Worm (Caenorhabditis elegans) whole organism, L2 larva: ENCODE measurements around the gene B0348.1.
A peak's percentile ranks its signal among the peaks of the same experiment; 100 is the strongest.

Experiments
- C34F6.9 ChIP-seq: fragments of 150-350 bp; optimal IDR thresholded peaks from 2 replicates; lab custom pipeline; 2014; ENCODE audit warnings: missing biosample characterization, missing genetic modification characterization
- F13H6.1 ChIP-seq: sonication (generic microtip); optimal IDR thresholded peaks from 2 replicates; lab custom pipeline; 2016; ENCODE audit warnings: missing genetic modification characterization, missing compliant biosample characterization
- R02D3.7 ChIP-seq: fragments of 150-350 bp; optimal IDR thresholded peaks from 2 replicates; lab custom pipeline; 2014; ENCODE audit warnings: missing biosample characterization, missing genetic modification characterization
- Y55F3AM.14 ChIP-seq: fragments of 200-800 bp; sonication (Bioruptor generic); optimal IDR thresholded peaks from 2 replicates; lab custom pipeline; 2018; ENCODE audit warnings: mild to moderate bottlenecking, missing genetic modification characterization, missing compliant biosample characterization
- ZK546.5 ChIP-seq: sonication (generic microtip); optimal IDR thresholded peaks from 2 replicates; lab custom pipeline; 2017; ENCODE audit warnings: missing biosample characterization, missing genetic modification characterization
- alr-1 ChIP-seq: fragments of 150-350 bp; optimal IDR thresholded peaks from 2 replicates; lab custom pipeline; 2014; ENCODE audit warnings: missing biosample characterization, missing genetic modification characterization
- aly-2 ChIP-seq: fragments of 150-350 bp; optimal IDR thresholded peaks from 2 replicates; lab custom pipeline; 2014; ENCODE audit warnings: missing biosample characterization, missing genetic modification characterization
- ama-1 ChIP-seq: fragments of 150-350 bp; optimal IDR thresholded peaks from 2 replicates; lab custom pipeline; 2018; ENCODE audit warnings: inconsistent platforms
- blmp-1 ChIP-seq: sonication (generic microtip); optimal IDR thresholded peaks from 2 replicates; lab custom pipeline; 2017; ENCODE audit warnings: missing genetic modification characterization, mild to moderate bottlenecking, missing compliant biosample characterization, antibody characterized with exemption, moderate library complexity; ENCODE audit not compliant: insufficient read depth
- ceh-16 ChIP-seq: fragments of 150-350 bp; optimal IDR thresholded peaks from 2 replicates; lab custom pipeline; 2014; ENCODE audit warnings: missing biosample characterization, missing genetic modification characterization
- ceh-82 ChIP-seq: fragments of 150-350 bp; optimal IDR thresholded peaks from 2 replicates; lab custom pipeline; 2014; ENCODE audit warnings: missing biosample characterization, missing genetic modification characterization
- crh-2 ChIP-seq: sonication (generic microtip); optimal IDR thresholded peaks from 2 replicates; lab custom pipeline; 2017; ENCODE audit warnings: missing biosample characterization, missing genetic modification characterization
- dmd-4 ChIP-seq: sonication (generic microtip); optimal IDR thresholded peaks from 2 replicates; lab custom pipeline; 2017; ENCODE audit warnings: missing biosample characterization, missing genetic modification characterization
- elt-1 ChIP-seq: fragments of 150-350 bp; optimal IDR thresholded peaks from 2 replicates; lab custom pipeline; 2014; ENCODE audit warnings: missing biosample characterization, missing genetic modification characterization
- elt-3 ChIP-seq: sonication (generic microtip); optimal IDR thresholded peaks from 2 replicates; lab custom pipeline; 2017; ENCODE audit warnings: missing biosample characterization, missing genetic modification characterization
- fos-1 ChIP-seq: fragments of 150-350 bp; optimal IDR thresholded peaks from 2 replicates; lab custom pipeline; 2014; ENCODE audit warnings: missing biosample characterization, missing genetic modification characterization
- gmeb-1 ChIP-seq: fragments of 150-350 bp; optimal IDR thresholded peaks from 2 replicates; lab custom pipeline; 2014; ENCODE audit warnings: missing biosample characterization, missing genetic modification characterization
- lin-13 ChIP-seq: fragments of 150-350 bp; optimal IDR thresholded peaks from 2 replicates; lab custom pipeline; 2014; ENCODE audit warnings: missing biosample characterization, missing genetic modification reagents, missing genetic modification characterization
- lin-39 ChIP-seq: fragments of 150-350 bp; optimal IDR thresholded peaks from 2 replicates; lab custom pipeline; 2014; ENCODE audit warnings: missing biosample characterization, missing genetic modification reagents, missing genetic modification characterization
- mab-5 ChIP-seq: fragments of 150-350 bp; optimal IDR thresholded peaks from 2 replicates; lab custom pipeline; 2014; ENCODE audit warnings: missing biosample characterization, missing genetic modification characterization
- mbf-1 ChIP-seq: sonication (generic microtip); optimal IDR thresholded peaks from 2 replicates; lab custom pipeline; 2017; ENCODE audit warnings: missing biosample characterization, missing genetic modification characterization
- mdl-1 ChIP-seq, 2 experiments: fragments of 150-350 bp in 1 of 2; sonication (generic microtip) in 1 of 2; optimal IDR thresholded peaks; 2 replicates each; lab custom pipeline; 2017; ENCODE audit warnings: missing biosample characterization in 2 of 2, missing genetic modification characterization in 2 of 2
- nhr-10 ChIP-seq: sonication (generic microtip); optimal IDR thresholded peaks from 2 replicates; lab custom pipeline; 2017; ENCODE audit warnings: missing biosample characterization, missing genetic modification characterization
- nhr-11 ChIP-seq: fragments of 150-350 bp; optimal IDR thresholded peaks from 2 replicates; lab custom pipeline; 2014; ENCODE audit warnings: missing biosample characterization, missing genetic modification characterization
- nhr-12 ChIP-seq: fragments of 150-350 bp; optimal IDR thresholded peaks from 2 replicates; lab custom pipeline; 2014; ENCODE audit warnings: missing biosample characterization, missing genetic modification characterization
- nhr-129 ChIP-seq: fragments of 150-350 bp; optimal IDR thresholded peaks from 2 replicates; lab custom pipeline; 2014; ENCODE audit warnings: missing biosample characterization, missing genetic modification characterization
- nhr-21 ChIP-seq: fragments of 150-350 bp; optimal IDR thresholded peaks from 2 replicates; lab custom pipeline; 2014; ENCODE audit warnings: missing biosample characterization, missing genetic modification characterization
- nhr-23 ChIP-seq: fragments of 150-350 bp; optimal IDR thresholded peaks from 2 replicates; lab custom pipeline; 2014; ENCODE audit warnings: missing biosample characterization, missing genetic modification reagents, missing genetic modification characterization
- nhr-237 ChIP-seq: fragments of 150-350 bp; optimal IDR thresholded peaks from 2 replicates; lab custom pipeline; 2014; ENCODE audit warnings: missing biosample characterization, missing genetic modification characterization
- nhr-25 ChIP-seq: fragments of 150-350 bp; sonication (generic microtip); optimal IDR thresholded peaks from 3 replicates; lab custom pipeline; 2014; ENCODE audit warnings: missing biosample characterization, missing genetic modification characterization
- nhr-6 ChIP-seq: fragments of 150-350 bp; optimal IDR thresholded peaks from 2 replicates; lab custom pipeline; 2014; ENCODE audit warnings: missing biosample characterization, missing genetic modification characterization
- peb-1 ChIP-seq: fragments of 150-350 bp; optimal IDR thresholded peaks from 2 replicates; lab custom pipeline; 2014; ENCODE audit warnings: missing biosample characterization, missing genetic modification characterization
- sem-4 ChIP-seq: fragments of 150-350 bp; optimal IDR thresholded peaks from 2 replicates; lab custom pipeline; 2014; ENCODE audit warnings: missing biosample characterization, missing genetic modification reagents, missing genetic modification characterization
- skn-1 ChIP-seq: sonication (generic microtip); optimal IDR thresholded peaks from 2 replicates; lab custom pipeline; 2017; ENCODE audit warnings: missing biosample characterization, missing genetic modification characterization
- sma-3 ChIP-seq: sonication (generic microtip); optimal IDR thresholded peaks from 2 replicates; lab custom pipeline; 2016; ENCODE audit warnings: missing genetic modification reagents, missing genetic modification characterization, missing compliant biosample characterization
- sma-9 ChIP-seq, 2 experiments: fragments of 150-350 bp in 1 of 2; sonication (generic microtip) in 1 of 2; optimal IDR thresholded peaks; 2 replicates each; lab custom pipeline; 2014 to 2016; ENCODE audit warnings: missing genetic modification characterization in 2 of 2, mild to moderate bottlenecking in 1 of 2, missing biosample characterization in 1 of 2, missing compliant biosample characterization in 1 of 2, missing genetic modification reagents in 1 of 2, moderate library complexity in 1 of 2
- snpc-4 ChIP-seq: fragments of 150-350 bp; optimal IDR thresholded peaks from 2 replicates; lab custom pipeline; 2014; ENCODE audit warnings: missing biosample characterization, missing genetic modification characterization
- unc-39 ChIP-seq: fragments of 150-350 bp; optimal IDR thresholded peaks from 2 replicates; lab custom pipeline; 2014; ENCODE audit warnings: missing biosample characterization, missing genetic modification characterization
- unc-55 ChIP-seq: fragments of 150-350 bp; sonication (generic microtip); optimal IDR thresholded peaks from 3 replicates; lab custom pipeline; 2014; ENCODE audit warnings: missing biosample characterization, missing genetic modification reagents, missing genetic modification characterization
- unc-62 ChIP-seq: fragments of 150-350 bp; optimal IDR thresholded peaks from 2 replicates; lab custom pipeline; 2014; ENCODE audit warnings: missing biosample characterization, missing genetic modification reagents, missing genetic modification characterization
- zag-1 ChIP-seq: fragments of 150-350 bp; optimal IDR thresholded peaks from 2 replicates; lab custom pipeline; 2014; ENCODE audit warnings: missing biosample characterization, missing genetic modification characterization
- ztf-1 ChIP-seq: fragments of 200-800 bp; sonication (Bioruptor generic); conservative IDR thresholded peaks from 2 replicates; pipeline ENCODE4 v1.3.6; 2022; ENCODE audit warnings: missing genetic modification characterization, missing compliant biosample characterization
- ztf-11 ChIP-seq: sonication (generic microtip); optimal IDR thresholded peaks from 2 replicates; lab custom pipeline; 2017; ENCODE audit warnings: missing biosample characterization, missing genetic modification characterization
- ztf-4 ChIP-seq: fragments of 150-350 bp; optimal IDR thresholded peaks from 2 replicates; lab custom pipeline; 2014; ENCODE audit warnings: missing biosample characterization, missing genetic modification characterization

The B0348.1 gene

DNA sequence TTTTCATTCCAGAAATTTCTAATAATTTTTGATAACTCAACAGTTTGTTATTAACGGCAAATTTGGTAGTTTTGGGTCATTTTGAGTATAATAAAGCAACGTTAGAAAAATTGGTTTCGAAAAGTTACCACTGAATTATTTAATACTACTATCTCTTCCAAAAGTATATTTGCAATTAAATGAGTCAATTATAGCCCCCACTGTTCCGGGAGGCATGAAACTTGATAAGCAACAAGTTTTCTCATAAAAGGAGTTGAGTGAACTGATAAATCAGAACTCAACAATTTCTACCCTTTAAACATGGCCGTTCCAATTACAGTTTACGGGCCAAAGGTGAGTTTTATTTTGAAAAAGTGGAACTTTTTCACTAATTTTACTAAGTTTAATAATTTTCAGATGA lies at the start of gene B0348.1:
TSS of gene B0348.1 (plus strand) at position 301 of the 400 bp plus-strand sequence.
- TF ChIP-seq R02D3.7 (tag; lab: Kevin White, UChicago): no peak
- TF ChIP-seq Y55F3AM.14: no peak
- no peak for TF ChIP-seq ztf-1
- TF ChIP-seq sma-9 (GFP tag; optimal IDR thresholded peaks at IDR 0.05; lab: Kevin White, UChicago): no peak
- no peak for TF ChIP-seq sma-9 (tag; optimal IDR thresholded peaks at IDR 0.05; lab: Kevin White, UChicago)
- TF ChIP-seq nhr-21 (tag; lab: Kevin White, UChicago): no peak
- no peak for TF ChIP-seq fos-1 (tag; lab: Kevin White, UChicago)
- TF ChIP-seq mbf-1: no peak
- TF ChIP-seq C34F6.9 (tag; lab: Kevin White, UChicago): no peak
- TF ChIP-seq nhr-237 (tag; lab: Kevin White, UChicago): no peak
- TF ChIP-seq sma-3 (GFP tag; lab: Kevin White, UChicago): no peak
- TF ChIP-seq F13H6.1 (tag; lab: Kevin White, UChicago): no peak
- no peak for TF ChIP-seq ZK546.5 (tag; lab: Kevin White, UChicago)
- no peak for TF ChIP-seq sem-4 (tag; lab: Kevin White, UChicago)
- TF ChIP-seq lin-39 (tag; lab: Kevin White, UChicago): no peak
- no peak for TF ChIP-seq lin-13 (GFP tag; lab: Kevin White, UChicago)
- TF ChIP-seq ztf-4 (tag; lab: Kevin White, UChicago): no peak
- TF ChIP-seq dmd-4 (tag; lab: Kevin White, UChicago): no peak
- TF ChIP-seq mab-5 (tag; lab: Kevin White, UChicago): no peak

DNA sequence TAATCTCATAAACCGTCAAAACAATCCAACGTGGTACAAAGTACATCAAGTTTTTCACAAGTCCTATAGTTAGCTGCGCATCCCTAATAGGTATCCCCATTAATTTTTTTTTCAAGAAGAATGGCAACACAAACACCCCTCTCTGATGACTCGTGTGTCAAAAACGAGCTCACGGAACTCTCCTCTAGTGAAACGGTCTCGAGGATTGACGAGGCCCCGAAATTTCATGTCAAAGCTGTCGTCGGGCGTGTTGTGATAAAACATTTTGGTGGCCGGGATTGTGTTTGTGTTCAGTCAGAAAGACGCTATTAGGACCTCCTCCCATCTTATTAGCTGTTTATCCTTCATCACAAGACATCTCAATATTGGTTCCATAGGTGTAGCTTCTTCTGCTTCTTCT lies 47.4 kb upstream of the B0348.1 start, which contains the start of gene idpp-2:
TSS of gene idpp-2 (plus strand) at position 301 of the 400 bp plus-strand sequence.
- no peak for TF ChIP-seq nhr-25
- TF ChIP-seq ceh-82: no peak
- no peak for TF ChIP-seq zag-1 (tag; lab: Kevin White, UChicago)
- no peak for TF ChIP-seq blmp-1 (tag; lab: Kevin White, UChicago)
- no peak for TF ChIP-seq elt-3 (tag; lab: Kevin White, UChicago)
- TF ChIP-seq mab-5 (tag; lab: Kevin White, UChicago): no peak
- TF ChIP-seq unc-62 (GFP tag; lab: Kevin White, UChicago): no peak
- no peak for TF ChIP-seq ceh-16 (tag; lab: Kevin White, UChicago)
- no peak for TF ChIP-seq unc-55 (GFP tag; lab: Kevin White, UChicago)

DNA sequence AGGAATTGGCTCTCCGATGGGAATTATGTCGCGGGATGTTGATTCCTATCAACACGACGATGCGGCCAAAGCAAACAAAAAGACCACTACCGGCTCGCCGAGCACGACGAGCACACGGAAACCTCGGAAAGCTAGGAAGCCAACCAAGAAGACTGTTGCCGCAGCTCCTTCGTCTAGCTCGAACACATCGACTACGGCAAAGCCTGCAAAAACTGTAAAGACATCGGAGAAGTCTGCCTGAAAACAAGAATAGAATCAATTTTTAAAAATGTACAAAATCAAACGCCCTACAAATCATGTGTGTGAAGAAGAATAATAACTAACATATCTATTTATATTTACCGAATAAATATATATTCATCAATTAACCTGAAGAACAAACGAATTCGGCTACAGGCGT lies 42.5 kb upstream of the B0348.1 start:
- TF ChIP-seq nhr-129 (no peak), ztf-4 (tag; lab: Kevin White, UChicago) (no peak), ceh-82 (no peak), mbf-1 (no peak), nhr-12 (tag; lab: Kevin White, UChicago) (no peak), zag-1 (tag; lab: Kevin White, UChicago) (no peak), F13H6.1 (tag; lab: Kevin White, UChicago) (no peak), nhr-23 (no peak), peb-1 (tag; lab: Kevin White, UChicago) (no peak), nhr-237 (tag; lab: Kevin White, UChicago) (no peak), dmd-4 (tag; lab: Kevin White, UChicago) (no peak)

DNA sequence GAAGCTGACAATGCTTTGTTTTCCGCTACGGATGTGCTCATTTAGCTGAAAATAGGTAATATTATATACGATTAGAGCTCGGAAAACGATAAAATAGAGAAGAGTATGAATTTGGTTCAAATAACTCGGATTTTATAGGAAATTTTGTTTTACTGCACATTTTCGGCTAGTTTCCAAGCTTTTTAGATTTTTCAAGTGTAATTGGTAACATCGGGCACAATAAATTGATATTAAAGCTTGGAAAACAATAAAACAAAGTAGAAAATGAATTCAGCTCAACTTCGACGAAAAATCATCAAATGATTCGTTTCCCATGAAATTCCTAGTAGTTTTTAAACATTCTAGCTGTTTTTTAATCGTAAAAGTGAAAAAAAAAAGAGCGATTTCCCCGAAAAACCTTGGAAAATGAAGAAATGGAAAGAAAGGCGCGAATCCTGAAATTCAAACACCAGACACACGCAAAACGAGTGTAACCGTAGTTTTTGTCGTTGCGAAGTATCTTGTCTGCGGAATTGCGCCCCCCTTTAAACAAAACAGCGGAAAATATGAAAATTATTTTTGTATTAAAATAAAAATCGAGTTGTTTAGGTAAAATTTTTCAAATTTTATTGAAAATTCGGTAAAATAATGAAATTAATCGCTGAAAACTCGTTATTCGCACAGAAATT lies 40.8 kb upstream of the B0348.1 start, which contains the start of gene ife-3:
TSS of gene ife-3 (minus strand) at position 51 of the 668 bp plus-strand sequence.
- TF ChIP-seq skn-1 (tag; lab: Kevin White, UChicago) (no peak), zag-1 (tag; lab: Kevin White, UChicago) (no peak), ZK546.5 (tag; lab: Kevin White, UChicago) (no peak), nhr-23 (no peak), unc-62 (GFP tag; lab: Kevin White, UChicago) (no peak), ztf-1 (no peak), nhr-10 (tag; lab: Kevin White, UChicago) (no peak), crh-2 (peak; percentile 36), blmp-1 (tag; lab: Kevin White, UChicago) (no peak), sma-3 (GFP tag; lab: Kevin White, UChicago) (peak; percentile 21), nhr-129 (peak; percentile 39), Y55F3AM.14 (no peak), nhr-237 (tag; lab: Kevin White, UChicago) (no peak), aly-2 (tag; lab: Kevin White, UChicago) (no peak), unc-39 (tag; lab: Kevin White, UChicago) (no peak), ztf-11 (tag; lab: Kevin White, UChicago) (no peak), lin-13 (GFP tag; lab: Kevin White, UChicago) (peak; percentile 64), fos-1 (tag; lab: Kevin White, UChicago) (no peak), ama-1 (lab: Kevin White, UChicago) (peak; percentile 88), snpc-4 (tag; lab: Kevin White, UChicago) (peak; percentile 5), alr-1 (no peak), nhr-25 (peak; percentile 43), sma-9 (GFP tag; optimal IDR thresholded peaks at IDR 0.05; lab: Kevin White, UChicago) (peak; percentile 6), sma-9 (tag; optimal IDR thresholded peaks at IDR 0.05; lab: Kevin White, UChicago) (no peak), R02D3.7 (tag; lab: Kevin White, UChicago) (no peak), dmd-4 (tag; lab: Kevin White, UChicago) (no peak), elt-1 (tag; lab: Kevin White, UChicago) (no peak), mdl-1 (tag; optimal IDR thresholded peaks at IDR 0.05; lab: Kevin White, UChicago) (no peak), gmeb-1 (tag; lab: Kevin White, UChicago) (peak; percentile 90), nhr-11 (tag; lab: Kevin White, UChicago) (no peak), nhr-6 (tag; lab: Kevin White, UChicago) (no peak), mab-5 (tag; lab: Kevin White, UChicago) (no peak)
